Worm (Caenorhabditis elegans) whole organism, young adult: ENCODE results near the gene T02G5.7.

Experiments used
- B0019.2 ChIP-seq: fragments of 200-800 bp; sonication (Bioruptor generic); conservative IDR thresholded peaks from 2 replicates; pipeline ENCODE4 v1.3.6; 2022; ENCODE audit warnings: missing genetic modification reagents, missing genetic modification characterization, missing compliant biosample characterization
- F39B2.1 ChIP-seq: fragments of 200-800 bp; sonication (Bioruptor generic); IDR thresholded peaks from 2 replicates; pipeline ENCODE4 v1.3.6; 2022; ENCODE audit warnings: missing genetic modification reagents, missing genetic modification characterization, missing compliant biosample characterization
- Y56A3A.18 ChIP-seq: fragments of 200-800 bp; sonication (Bioruptor generic); IDR thresholded peaks from 2 replicates; pipeline ENCODE4 v1.3.6; 2022; ENCODE audit warnings: missing genetic modification reagents, missing genetic modification characterization, missing compliant biosample characterization
- ZK185.1 ChIP-seq: sonication (generic microtip); optimal IDR thresholded peaks from 2 replicates; lab custom pipeline; 2016; ENCODE audit warnings: mild to moderate bottlenecking, missing genetic modification characterization, missing compliant biosample characterization; ENCODE audit not compliant: poor library complexity, severe bottlenecking
- ama-1 ChIP-seq, 3 experiments: fragments of 150-350 bp in 1 of 3; sonication (generic microtip) in 2 of 3; optimal IDR thresholded peaks; 2 replicates each; lab custom pipeline; 2014 to 2018; ENCODE audit warnings: missing biosample characterization in 2 of 3, missing genetic modification characterization in 2 of 3, missing genetic modification reagents in 2 of 3
- aptf-3 ChIP-seq: fragments of 200-800 bp; sonication (Bioruptor generic); IDR thresholded peaks from 2 replicates; pipeline ENCODE4 v1.3.6; 2022; ENCODE audit warnings: missing genetic modification characterization, missing compliant biosample characterization
- atf-7 ChIP-seq: sonication (generic microtip); optimal IDR thresholded peaks from 2 replicates; lab custom pipeline; 2017; ENCODE audit warnings: mild to moderate bottlenecking, missing genetic modification characterization, missing compliant biosample characterization
- attf-5 ChIP-seq: fragments of 200-800 bp; sonication (Bioruptor generic); optimal IDR thresholded peaks from 2 replicates; lab custom pipeline; 2018; ENCODE audit warnings: mild to moderate bottlenecking, missing genetic modification characterization, missing compliant biosample characterization
- bed-2 ChIP-seq: fragments of 200-800 bp; sonication (Bioruptor generic); IDR thresholded peaks from 2 replicates; pipeline ENCODE4 v1.3.6; 2022; ENCODE audit warnings: missing genetic modification reagents, missing genetic modification characterization, missing compliant biosample characterization
- cebp-1 ChIP-seq, 2 experiments: fragments of 200-800 bp in 1 of 2; sonication (Bioruptor generic) in 1 of 2; sonication (generic microtip) in 1 of 2; IDR thresholded peaks in 1 of 2; optimal IDR thresholded peaks in 1 of 2; 2 replicates each; pipeline versions ENCODE4 v1.3.6 to Lab custom; 2017 to 2022; ENCODE audit warnings: missing compliant biosample characterization in 2 of 2, missing genetic modification characterization in 2 of 2, mild to moderate bottlenecking in 1 of 2, missing genetic modification reagents in 1 of 2, moderate library complexity in 1 of 2
- ceh-100 ChIP-seq: fragments of 200-800 bp; sonication (Bioruptor generic); IDR thresholded peaks from 2 replicates; pipeline ENCODE4 v1.3.6; 2022; ENCODE audit warnings: missing genetic modification reagents, missing genetic modification characterization, missing compliant biosample characterization
- chd-7 ChIP-seq: sonication (generic microtip); optimal IDR thresholded peaks from 2 replicates; lab custom pipeline; 2016; ENCODE audit warnings: mild to moderate bottlenecking, missing genetic modification characterization, moderate library complexity, missing compliant biosample characterization
- die-1 ChIP-seq: sonication (generic microtip); optimal IDR thresholded peaks from 2 replicates; lab custom pipeline; 2016; ENCODE audit warnings: missing genotype, mild to moderate bottlenecking, missing genetic modification characterization, missing compliant biosample characterization
- egl-44 ChIP-seq: fragments of 200-800 bp; sonication (Bioruptor generic); IDR thresholded peaks from 2 replicates; pipeline ENCODE4 v1.3.6; 2022; ENCODE audit warnings: missing genetic modification reagents, missing genetic modification characterization, missing compliant biosample characterization
- ets-4 ChIP-seq: fragments of 200-800 bp; sonication (Bioruptor generic); optimal IDR thresholded peaks from 2 replicates; lab custom pipeline; 2018; ENCODE audit warnings: mild to moderate bottlenecking, missing genetic modification characterization, missing compliant biosample characterization
- him-1 ChIP-seq: sonication (generic microtip); optimal IDR thresholded peaks from 2 replicates; lab custom pipeline; 2016; ENCODE audit warnings: missing genotype, missing genetic modification reagents, missing genetic modification characterization, missing compliant biosample characterization
- let-526 ChIP-seq: fragments of 200-800 bp; sonication (Bioruptor generic); IDR thresholded peaks from 2 replicates; pipeline ENCODE4 v1.3.6; 2022; ENCODE audit warnings: missing genetic modification reagents, missing genetic modification characterization, missing compliant biosample characterization
- let-607 ChIP-seq, 2 experiments: fragments of 200-800 bp in 1 of 2; sonication (Bioruptor generic) in 1 of 2; sonication (generic microtip) in 1 of 2; optimal IDR thresholded peaks; 2 replicates each; lab custom pipeline; 2016 to 2018; ENCODE audit warnings: mild to moderate bottlenecking in 2 of 2, missing compliant biosample characterization in 2 of 2, missing genetic modification characterization in 2 of 2, moderate library complexity in 2 of 2, missing genotype in 1 of 2
- lin-26 ChIP-seq: fragments of 200-800 bp; sonication (Bioruptor generic); IDR thresholded peaks from 2 replicates; pipeline ENCODE4 v1.3.6; 2022; ENCODE audit warnings: missing genetic modification reagents, missing genetic modification characterization, missing compliant biosample characterization
- lin-35 ChIP-seq, 3 experiments: fragments of 150-350 bp in 2 of 3; sonication (generic microtip) in 1 of 3; optimal IDR thresholded peaks; 2 replicates each; lab custom pipeline; 2014 to 2018; ENCODE audit warnings: missing biosample characterization in 3 of 3, missing genetic modification characterization in 3 of 3, missing genetic modification reagents in 3 of 3
- lin-40 ChIP-seq: sonication (generic microtip); optimal IDR thresholded peaks from 2 replicates; lab custom pipeline; 2016; ENCODE audit warnings: missing genetic modification characterization, mild to moderate bottlenecking, missing compliant biosample characterization, missing genotype, missing genetic modification reagents
- lin-54 ChIP-seq: fragments of 200-800 bp; sonication (Bioruptor generic); optimal IDR thresholded peaks from 2 replicates; lab custom pipeline; 2018; ENCODE audit warnings: mild to moderate bottlenecking, missing genetic modification characterization, missing compliant biosample characterization
- lsl-1 ChIP-seq: fragments of 200-800 bp; sonication (Bioruptor generic); optimal IDR thresholded peaks from 2 replicates; lab custom pipeline; 2018; ENCODE audit warnings: mild to moderate bottlenecking, missing genetic modification characterization, moderate library complexity, missing compliant biosample characterization
- mcd-1 ChIP-seq: fragments of 200-800 bp; sonication (Bioruptor generic); IDR thresholded peaks from 2 replicates; pipeline ENCODE4 v1.3.6; 2022; ENCODE audit warnings: missing genetic modification reagents, missing genetic modification characterization, missing compliant biosample characterization
- mes-4 ChIP-seq: sonication (generic microtip); optimal IDR thresholded peaks from 2 replicates; lab custom pipeline; 2016; ENCODE audit warnings: missing genotype, missing genetic modification characterization, missing compliant biosample characterization
- nfya-2 ChIP-seq: fragments of 200-800 bp; sonication (Bioruptor generic); IDR thresholded peaks from 2 replicates; pipeline ENCODE4 v1.3.6; 2022; ENCODE audit warnings: missing genetic modification reagents, missing genetic modification characterization, missing compliant biosample characterization
- nfyb-1 ChIP-seq: fragments of 200-800 bp; sonication (Bioruptor generic); IDR thresholded peaks from 2 replicates; pipeline ENCODE4 v1.3.6; 2022; ENCODE audit warnings: missing genetic modification reagents, missing genetic modification characterization, missing compliant biosample characterization
- nhr-179 ChIP-seq: sonication (generic microtip); optimal IDR thresholded peaks from 2 replicates; lab custom pipeline; 2016; ENCODE audit warnings: mild to moderate bottlenecking, missing genetic modification characterization, missing compliant biosample characterization
- nhr-80 ChIP-seq: sonication (generic microtip); optimal IDR thresholded peaks from 2 replicates; lab custom pipeline; 2016; ENCODE audit warnings: missing genetic modification characterization, missing compliant biosample characterization
- pbrm-1 ChIP-seq: fragments of 200-800 bp; sonication (Bioruptor generic); IDR thresholded peaks from 2 replicates; pipeline ENCODE4 v1.3.6; 2022; ENCODE audit warnings: missing genetic modification reagents, missing genetic modification characterization, missing compliant biosample characterization
- snpc-4 ChIP-seq, 5 experiments: fragments of 150-350 bp in 1 of 5; sonication (generic microtip) in 4 of 5; optimal IDR thresholded peaks; 2 replicates each; lab custom pipeline; 2014 to 2018; ENCODE audit warnings: missing genetic modification characterization in 5 of 5, missing biosample characterization in 3 of 5, antibody characterized with exemption in 2 of 5, mild to moderate bottlenecking in 2 of 5, missing compliant biosample characterization in 2 of 5, missing genotype in 2 of 5, moderate library complexity in 2 of 5, missing genetic modification reagents in 1 of 5
- somi-1 ChIP-seq: fragments of 200-800 bp; sonication (Bioruptor generic); optimal IDR thresholded peaks from 2 replicates; lab custom pipeline; 2018; ENCODE audit warnings: mild to moderate bottlenecking, missing genetic modification characterization, missing compliant biosample characterization
- tbp1 ChIP-seq: fragments of 200-800 bp; sonication (Bioruptor generic); optimal IDR thresholded peaks from 2 replicates; lab custom pipeline; 2018; ENCODE audit warnings: mild to moderate bottlenecking, missing genetic modification characterization, missing compliant biosample characterization
- tbx-9 ChIP-seq: sonication (generic microtip); optimal IDR thresholded peaks from 2 replicates; lab custom pipeline; 2016; ENCODE audit warnings: borderline replicate concordance, missing genetic modification characterization, inconsistent platforms, missing compliant biosample characterization
- unc-130 ChIP-seq: sonication (generic microtip); optimal IDR thresholded peaks from 2 replicates; lab custom pipeline; 2016; ENCODE audit warnings: missing genetic modification reagents, missing genetic modification characterization, missing compliant biosample characterization
- zim-3 ChIP-seq: sonication (generic microtip); optimal IDR thresholded peaks from 2 replicates; lab custom pipeline; 2017; ENCODE audit warnings: mild to moderate bottlenecking, missing genetic modification characterization, moderate library complexity, missing compliant biosample characterization
- ztf-26 ChIP-seq: sonication (generic microtip); optimal IDR thresholded peaks from 2 replicates; lab custom pipeline; 2017; ENCODE audit warnings: missing genetic modification characterization, missing compliant biosample characterization
- ztf-28 ChIP-seq: fragments of 200-800 bp; sonication (Bioruptor generic); IDR thresholded peaks from 2 replicates; pipeline ENCODE4 v1.3.6; 2022; ENCODE audit warnings: missing genetic modification reagents, missing genetic modification characterization, missing compliant biosample characterization
- ztf-3 ChIP-seq: fragments of 200-800 bp; sonication (Bioruptor generic); optimal IDR thresholded peaks from 2 replicates; lab custom pipeline; 2018; ENCODE audit warnings: mild to moderate bottlenecking, missing genetic modification characterization, missing compliant biosample characterization

The T02G5.7 gene

DNA sequence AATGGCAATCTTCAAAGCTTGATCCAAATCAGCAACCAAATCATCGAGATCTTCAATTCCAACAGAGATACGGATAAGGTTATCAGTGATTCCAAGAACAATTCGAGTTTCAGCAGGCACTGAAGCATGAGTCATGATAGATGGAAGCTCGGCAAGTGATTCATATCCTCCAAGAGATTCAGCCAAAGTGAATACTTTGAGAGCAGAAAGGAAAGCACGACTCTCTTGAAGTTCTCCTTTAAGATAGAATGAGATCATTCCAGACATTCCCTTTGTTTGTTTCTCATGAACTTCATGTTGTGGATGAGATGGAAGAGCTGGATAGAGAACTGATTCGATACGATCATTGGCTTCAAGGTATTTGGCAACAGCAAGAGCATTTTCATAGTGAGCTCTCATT lies 19.1 kb upstream of the T02G5.7 start:
- TF ChIP-seq die-1 (tag; lab: Kevin White, UChicago) (no peak), him-1 (tag; lab: Kevin White, UChicago) (peak; percentile 28), nfyb-1 (GFP tag; lab: Robert Waterston, UW) (no peak), egl-44 (GFP tag; lab: Robert Waterston, UW) (0 out of 2 replicates have a peak, but pooled peaks have one; percentile 17), mcd-1 (0 out of 2 replicates have a peak, but pooled peaks have one; percentile 12)

DNA sequence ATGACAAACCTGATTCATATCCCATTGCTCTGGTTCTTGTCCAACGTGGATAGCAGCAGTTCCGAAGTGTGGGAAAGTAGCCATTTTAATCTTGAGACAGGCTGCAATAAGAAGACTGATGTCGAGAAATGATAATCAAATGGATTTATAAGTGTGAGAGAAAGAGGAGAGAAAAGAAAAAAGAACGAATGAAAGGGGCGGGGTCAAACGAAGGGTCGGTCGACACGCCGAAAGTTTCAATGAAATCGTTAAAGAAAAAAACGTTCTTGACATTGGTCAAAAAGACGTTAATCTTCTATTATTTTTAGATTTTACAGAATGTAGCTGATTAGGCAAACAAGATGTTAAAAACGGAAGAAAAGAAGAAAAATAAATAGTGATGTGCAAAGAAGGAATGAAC lies 17.6 kb upstream of the T02G5.7 start, which contains the start of gene cth-2:
Gene cth-2, minus strand, starts transcription at position 101 of the 400 bp plus-strand sequence.
- TF ChIP-seq nhr-80 (tag; lab: Kevin White, UChicago) (peak; percentile 8), zim-3 (tag; lab: Kevin White, UChicago) (no peak)

DNA sequence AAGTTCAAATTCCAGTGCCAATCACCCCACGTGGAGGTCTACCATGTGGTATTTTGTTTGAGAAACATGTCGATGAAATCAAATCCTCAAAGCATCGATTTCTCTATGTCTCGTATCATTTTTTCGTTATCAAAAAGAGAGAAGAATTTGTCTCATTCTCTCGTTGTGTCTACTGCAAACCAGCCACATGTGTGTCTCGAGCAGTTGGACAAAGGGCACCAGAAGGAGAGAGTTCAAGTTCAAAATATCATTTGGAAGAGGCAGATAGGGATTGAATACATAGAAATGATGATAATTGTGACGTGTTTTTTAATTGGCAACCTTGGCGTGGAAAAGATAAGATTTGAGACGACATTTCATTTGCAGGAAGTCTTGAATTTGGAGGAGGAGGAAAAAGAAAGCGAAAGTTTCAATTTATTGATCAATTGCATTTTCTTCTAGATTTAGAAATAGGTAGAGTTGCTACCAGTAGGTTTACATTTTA lies 16.1 kb upstream of the T02G5.7 start:
- TF ChIP-seq B0019.2 (GFP tag; lab: Robert Waterston, UW) (no peak), attf-5 (GFP tag; lab: Kevin White, UChicago) (peak; percentile 62), lin-35 (GFP tag; optimal IDR thresholded peaks at IDR 0.05; lab: Kevin White, UChicago) (peak in 1 of 3 experiments; percentile 39), somi-1 (GFP tag; lab: Kevin White, UChicago) (peak; percentile 62), ceh-100 (GFP tag; lab: Robert Waterston, UW) (no peak), pbrm-1 (GFP tag; lab: Robert Waterston, UW) (peak; percentile 53; the same call in 1 of the 2 replicates), ztf-26 (tag; lab: Kevin White, UChicago) (peak; percentile 36), lin-40 (tag; lab: Kevin White, UChicago) (peak; percentile 43), him-1 (tag; lab: Kevin White, UChicago) (no peak), nhr-80 (tag; lab: Kevin White, UChicago) (peak; percentile 70), aptf-3 (GFP tag; lab: Robert Waterston, UW) (no peak), nhr-179 (tag; lab: Kevin White, UChicago) (no peak), lin-54 (peak; percentile 29), let-607 (tag; optimal IDR thresholded peaks at IDR 0.05; lab: Kevin White, UChicago) (peak in 1 of 2 experiments; percentile 36), let-526 (GFP tag; lab: Robert Waterston, UW) (0 out of 2 replicates have a peak, but pooled peaks have one; percentile 21), atf-7 (tag; lab: Kevin White, UChicago) (no peak), Y56A3A.18 (GFP tag; lab: Robert Waterston, UW) (0 out of 2 replicates have a peak, but pooled peaks have one; percentile 36), mes-4 (no peak), lin-26 (GFP tag; lab: Robert Waterston, UW) (0 out of 2 replicates have a peak, but pooled peaks have one; percentile 53), die-1 (tag; lab: Kevin White, UChicago) (peak; percentile 3), ztf-3 (no peak), ztf-28 (no peak), lsl-1 (GFP tag; lab: Kevin White, UChicago) (no peak), ets-4 (GFP tag; lab: Kevin White, UChicago) (no peak), ama-1 (optimal IDR thresholded peaks at IDR 0.05; lab: Kevin White, UChicago) (no peak), ama-1 (GFP tag; optimal IDR thresholded peaks at IDR 0.05; lab: Kevin White, UChicago) (no peak), F39B2.1 (GFP tag; lab: Robert Waterston, UW) (no peak), cebp-1 (GFP tag; IDR thresholded peaks at IDR 0.05; lab: Robert Waterston, UW) (no peak), cebp-1 (tag; optimal IDR thresholded peaks at IDR 0.05; lab: Kevin White, UChicago) (peak; percentile 55)

DNA sequence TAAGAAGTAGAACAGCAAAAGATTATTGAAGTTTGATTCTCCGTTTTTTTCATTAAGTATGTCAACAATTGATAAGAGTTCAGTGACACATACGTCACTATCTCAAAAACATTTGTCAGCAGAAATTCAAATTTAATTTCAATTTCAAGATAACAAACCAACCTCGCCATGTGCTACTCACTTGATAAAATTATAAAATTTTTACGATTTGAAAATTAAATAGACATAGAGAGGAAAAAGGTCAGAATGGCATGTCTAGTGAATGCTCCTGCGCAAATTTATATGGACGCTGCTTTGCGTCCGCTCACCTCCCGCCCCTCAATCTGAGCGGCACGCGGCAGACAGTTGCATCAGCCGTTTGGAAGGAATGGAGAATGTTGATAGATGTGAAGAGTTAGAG lies 15.2 kb upstream of the T02G5.7 start:
- TF ChIP-seq B0019.2 (GFP tag; lab: Robert Waterston, UW): no peak
- no peak for TF ChIP-seq nfya-2 (GFP tag; lab: Robert Waterston, UW)
- TF ChIP-seq let-607 (tag; optimal IDR thresholded peaks at IDR 0.05; lab: Kevin White, UChicago): peak in 1 of 2 experiments; percentile 85
- no peak for TF ChIP-seq ets-4 (GFP tag; lab: Kevin White, UChicago)
- TF ChIP-seq cebp-1 (GFP tag; IDR thresholded peaks at IDR 0.05; lab: Robert Waterston, UW): no peak
- peak; percentile 41 for TF ChIP-seq cebp-1 (tag; optimal IDR thresholded peaks at IDR 0.05; lab: Kevin White, UChicago)
- TF ChIP-seq nfyb-1 (GFP tag; lab: Robert Waterston, UW): 0 out of 2 replicates have a peak, but pooled peaks have one; percentile 47
- TF ChIP-seq somi-1 (GFP tag; lab: Kevin White, UChicago): no peak
- no peak for TF ChIP-seq F39B2.1 (GFP tag; lab: Robert Waterston, UW)
- no peak for TF ChIP-seq bed-2 (GFP tag; lab: Robert Waterston, UW)
- TF ChIP-seq chd-7 (tag; lab: Kevin White, UChicago): peak; percentile 30
- no peak for TF ChIP-seq ZK185.1
- peak; percentile 98 for TF ChIP-seq nhr-80 (tag; lab: Kevin White, UChicago)
- no peak for TF ChIP-seq tbx-9 (tag; lab: Kevin White, UChicago)
- no peak for TF ChIP-seq snpc-4 (GFP tag; optimal IDR thresholded peaks at IDR 0.05; lab: Kevin White, UChicago)
- TF ChIP-seq snpc-4 (tag; optimal IDR thresholded peaks at IDR 0.05; lab: Kevin White, UChicago): peak in 2 of 4 experiments; percentile 10 to 13
- TF ChIP-seq tbp1 (GFP tag; lab: Kevin White, UChicago): peak; percentile 32
- TF ChIP-seq unc-130 (GFP tag; lab: Kevin White, UChicago): no peak
